Fruit fly (Drosophila melanogaster): ENCODE data around the gene Dad1.

- TF ChIP-seq usp (GFP tag; optimal IDR thresholded peaks at IDR 0.05) (no peak), psq (optimal IDR thresholded peaks at IDR 0.05) (no peak)
Measured at dm6 chr2L:8417562-8417961, 33.6 kb upstream of the Dad1 start.
